Worm (Caenorhabditis elegans) whole organism, early embryonic: ENCODE results near the gene C55C3.4.

Source experiments
- ama-1 ChIP-seq: fragments of 150-350 bp; optimal IDR thresholded peaks from 2 replicates; lab custom pipeline; 2014
- scrt-1 ChIP-seq: fragments of 200-800 bp; sonication (Bioruptor generic); IDR thresholded peaks from 2 replicates; pipeline ENCODE4 v1.3.6; 2022; ENCODE audit warnings: missing genetic modification characterization, missing compliant biosample characterization

- no peak for TF ChIP-seq ama-1 (lab: Kevin White, UChicago)
- no peak for TF ChIP-seq scrt-1 (GFP tag; lab: Robert Waterston, UW)
Measured at ce11 chrIV:5700372-5700771, 22.4 kb upstream of the C55C3.4 start.
